Worm (Caenorhabditis elegans): ENCODE data around the gene F37A8.1.

DNA sequence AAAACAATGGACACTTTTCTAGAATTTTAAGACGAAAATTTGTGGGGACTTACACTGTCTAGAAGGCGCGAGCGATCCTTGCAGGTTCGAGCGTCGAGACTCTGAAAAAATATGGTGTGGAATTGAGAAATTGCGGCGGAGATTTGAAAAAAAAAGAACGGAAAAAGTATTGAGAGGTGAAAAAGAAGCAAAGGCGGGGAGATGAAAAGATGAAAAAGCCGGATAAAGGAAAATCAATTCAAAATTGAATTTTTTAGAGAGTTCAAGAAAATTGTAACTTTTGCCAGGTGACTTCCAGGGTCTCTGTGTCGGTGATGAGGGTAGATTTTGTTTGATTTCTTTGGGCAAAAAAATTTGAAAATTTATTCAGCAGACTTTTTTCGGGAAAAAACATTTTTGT, 48.1 kb downstream of the F37A8.1 start, which contains the start of gene msi-1:
- TF ChIP-seq ztf-11 (tag; optimal IDR thresholded peaks at IDR 0.05) (no peak), attf-4 (tag; optimal IDR thresholded peaks at IDR 0.05) (no peak), fkh-10 (GFP tag; optimal IDR thresholded peaks at IDR 0.05) (no peak), Y75B8A.6 (GFP tag; IDR thresholded peaks at IDR 0.05) (no peak), pqm-1 (tag; optimal IDR thresholded peaks at IDR 0.05) (no peak), aly-2 (tag; optimal IDR thresholded peaks at IDR 0.05) (no peak), arid-1 (GFP tag; conservative IDR thresholded peaks at IDR 0.05) (no peak), skn-1 (tag; optimal IDR thresholded peaks at IDR 0.05) (no peak), ceh-20 (GFP tag; IDR thresholded peaks at IDR 0.05) (no peak), nhr-28 (tag; optimal IDR thresholded peaks at IDR 0.05) (no peak), ctbp-1 (GFP tag; IDR thresholded peaks at IDR 0.05) (no peak), dpl-1 (GFP tag; optimal IDR thresholded peaks at IDR 0.05) (no peak), nhr-6 (tag; optimal IDR thresholded peaks at IDR 0.05) (no peak), Y48G9A.11 (GFP tag; IDR thresholded peaks at IDR 0.05) (no peak)

All from whole organism, L4 larva.